Worm (Caenorhabditis elegans) whole organism, mixed stage, embryonic: ENCODE measurements around the gene Y69A2AR.46.

Experiments used
- pha-4 ChIP-seq: fragments of 150-350 bp; optimal IDR thresholded peaks from 2 replicates; lab custom pipeline; 2018; ENCODE audit warnings: missing biosample characterization, missing genetic modification reagents, missing genetic modification characterization
- unc-62 ChIP-seq: fragments of 150-350 bp; optimal IDR thresholded peaks from 2 replicates; lab custom pipeline; 2014; ENCODE audit warnings: missing biosample characterization, missing genetic modification reagents, missing genetic modification characterization

DNA sequence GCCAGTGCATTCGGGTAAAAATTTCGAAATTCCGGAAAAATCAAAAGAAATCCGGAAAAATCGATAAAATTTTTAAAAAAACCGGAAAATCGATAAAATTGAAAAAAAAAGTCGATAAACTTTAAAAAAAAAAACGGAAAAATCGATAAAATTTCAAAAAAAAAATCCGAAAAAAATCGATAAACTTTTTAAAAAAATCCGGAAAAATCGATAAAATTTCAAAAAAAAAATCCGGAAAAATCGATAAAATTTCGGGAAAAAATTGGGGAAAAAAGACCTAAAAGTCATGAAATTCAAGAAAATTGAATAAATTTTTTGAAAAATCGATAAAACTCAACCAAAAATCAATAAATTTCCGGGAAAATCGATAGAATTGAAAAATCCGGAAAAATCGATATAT is 34.6 kb upstream of the Y69A2AR.46 start:
- TF ChIP-seq pha-4 (tag; lab: Kevin White, UChicago) (no peak), unc-62 (GFP tag; lab: Kevin White, UChicago) (no peak)
